Worm (Caenorhabditis elegans) whole organism, L2 larva: ENCODE results near the gene gck-1.

ENCODE experiments used
- alr-1 ChIP-seq: fragments of 150-350 bp; optimal IDR thresholded peaks from 2 replicates; lab custom pipeline; 2014; ENCODE audit warnings: missing biosample characterization, missing genetic modification characterization
- egl-27 ChIP-seq: sonication (generic microtip); optimal IDR thresholded peaks from 3 replicates; lab custom pipeline; 2017; ENCODE audit warnings: missing biosample characterization, missing genetic modification reagents, missing genetic modification characterization
- nhr-11 ChIP-seq: fragments of 150-350 bp; optimal IDR thresholded peaks from 2 replicates; lab custom pipeline; 2014; ENCODE audit warnings: missing biosample characterization, missing genetic modification characterization
- nhr-237 ChIP-seq: fragments of 150-350 bp; optimal IDR thresholded peaks from 2 replicates; lab custom pipeline; 2014; ENCODE audit warnings: missing biosample characterization, missing genetic modification characterization
- snpc-4 ChIP-seq: fragments of 150-350 bp; optimal IDR thresholded peaks from 2 replicates; lab custom pipeline; 2014; ENCODE audit warnings: missing biosample characterization, missing genetic modification characterization

ce11 chrV:8990194-8990649 is 42.6 kb downstream of the gck-1 start, which contains the start of gene F59E11.7:
- TF ChIP-seq egl-27 (tag; lab: Kevin White, UChicago) (no peak), nhr-11 (no peak), nhr-237 (tag; lab: Kevin White, UChicago) (no peak), alr-1 (no peak), snpc-4 (no peak)
